Fruit fly (Drosophila melanogaster): ENCODE results near the gene mmd.
A peak's percentile ranks its signal among the peaks of the same experiment; 100 is the strongest.

DNA sequence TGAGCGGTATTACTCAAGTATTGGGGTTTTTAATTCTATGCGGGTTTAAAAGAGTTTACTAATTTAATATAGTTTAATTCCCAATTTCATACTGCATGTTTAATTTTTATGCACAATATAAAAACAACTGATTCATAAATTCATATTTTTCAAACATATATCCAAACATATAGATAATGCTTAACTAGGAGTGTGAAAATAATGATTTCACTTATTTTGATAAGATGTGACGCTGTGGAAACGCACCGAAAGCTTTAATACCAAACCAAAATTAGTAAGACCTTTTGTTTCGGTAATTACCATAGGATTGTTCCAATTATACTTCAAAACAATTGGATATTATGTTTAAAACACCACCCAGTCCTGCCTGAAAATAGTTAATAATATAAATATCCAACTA, 10.5 kb upstream of the mmd start, which contains the start of gene Slc25A46a:
- TF ChIP-seq CG15710 (tag; optimal IDR thresholded peaks at IDR 0.05) (no peak), Ets98B (GFP tag; IDR thresholded peaks at IDR 0.05) (no peak), CG34367 (tag; optimal IDR thresholded peaks at IDR 0.05) (no peak), CG12605 (GFP tag; IDR thresholded peaks at IDR 0.05) (no peak), CG9948 (tag; optimal IDR thresholded peaks at IDR 0.05) (no peak), D1 (tag; optimal IDR thresholded peaks at IDR 0.05) (no peak), CG17806 (tag; optimal IDR thresholded peaks at IDR 0.05) (no peak), Pif1A (GFP tag; optimal IDR thresholded peaks at IDR 0.05) (no peak), gl (tag; optimal IDR thresholded peaks at IDR 0.05) (no peak), CG10348 (GFP tag; IDR thresholded peaks at IDR 0.05) (no peak), rn (GFP tag; IDR thresholded peaks at IDR 0.05) (no peak), CG14655 (GFP tag; optimal IDR thresholded peaks at IDR 0.05) (no peak), CG4496 (GFP tag; IDR thresholded peaks at IDR 0.05) (0 out of 3 replicates have a peak, but pooled peaks have one; percentile 14), fd96Ca (GFP tag; IDR thresholded peaks at IDR 0.05) (no peak)
